Worm (Caenorhabditis elegans) whole organism, L4 larva: Measurements from ENCODE around the gene oac-23.

Source experiments
- ceh-82 ChIP-seq: sonication (generic microtip); optimal IDR thresholded peaks from 2 replicates; lab custom pipeline; 2017; ENCODE audit warnings: missing biosample characterization, missing genetic modification characterization
- cey-2 ChIP-seq: sonication (generic microtip); optimal IDR thresholded peaks from 3 replicates; lab custom pipeline; 2017; ENCODE audit warnings: missing genetic modification characterization, mild to moderate bottlenecking, missing compliant biosample characterization, antibody characterized with exemption, borderline replicate concordance; ENCODE audit not compliant: insufficient read depth
- pha-4 ChIP-seq, 2 experiments: fragments of 150-350 bp in 1 of 2; fragments of 200-800 bp in 1 of 2; sonication (Bioruptor generic) in 1 of 2; IDR thresholded peaks in 1 of 2; optimal IDR thresholded peaks in 1 of 2; 2 replicates each; pipeline versions ENCODE4 v1.3.6 to Lab custom; 2014 to 2022; ENCODE audit warnings: missing genetic modification characterization in 2 of 2, missing genetic modification reagents in 2 of 2, missing biosample characterization in 1 of 2, missing compliant biosample characterization in 1 of 2
- unc-39 ChIP-seq: sonication (generic microtip); optimal IDR thresholded peaks from 2 replicates; lab custom pipeline; 2017; ENCODE audit warnings: missing biosample characterization, missing genetic modification characterization
- unc-62 ChIP-seq, 3 experiments: fragments of 150-350 bp in 1 of 3; sonication (generic microtip); optimal IDR thresholded peaks in 2 of 3; peaks in 1 of 3; 1 replicate in 1 of 3; 2 replicates in 2 of 3; lab custom pipeline; 2014 to 2017; ENCODE audit warnings: missing biosample characterization in 3 of 3, missing genetic modification characterization in 3 of 3, missing genetic modification reagents in 3 of 3, missing genotype in 1 of 3

ce11 chrIV:3909114-3909513 is 27.9 kb downstream of the oac-23 start, which contains the start of gene F56D6.13:
- TF ChIP-seq cey-2 (no peak), unc-39 (tag; lab: Kevin White, UChicago) (no peak), pha-4 (GFP tag; IDR thresholded peaks at IDR 0.05; lab: Robert Waterston, UW) (no peak), pha-4 (tag; optimal IDR thresholded peaks at IDR 0.05; lab: Kevin White, UChicago) (no peak), unc-62 (GFP tag; optimal IDR thresholded peaks at IDR 0.05 in 1 of 2; lab: Kevin White, UChicago) (no peak), unc-62 (tag; optimal IDR thresholded peaks at IDR 0.05; lab: Kevin White, UChicago) (no peak), ceh-82 (tag; lab: Kevin White, UChicago) (no peak)
